Worm (Caenorhabditis elegans) whole organism, L1 larva: ENCODE data around the gene srb-19.

Experiments
- C16A3.4 ChIP-seq: fragments of 150-350 bp; optimal IDR thresholded peaks from 2 replicates; lab custom pipeline; 2014; ENCODE audit warnings: missing biosample characterization, missing genetic modification characterization
- blmp-1 ChIP-seq: fragments of 150-350 bp; optimal IDR thresholded peaks from 2 replicates; lab custom pipeline; 2014; ENCODE audit warnings: missing biosample characterization, missing genetic modification characterization
- ceh-90 ChIP-seq: sonication (generic microtip); optimal IDR thresholded peaks from 2 replicates; lab custom pipeline; 2016; ENCODE audit warnings: missing genetic modification characterization, missing compliant biosample characterization
- dpl-1 ChIP-seq, 3 experiments: fragments of 150-350 bp in 2 of 3; sonication (generic microtip) in 1 of 3; optimal IDR thresholded peaks; 2 replicates each; lab custom pipeline; 2014 to 2017; ENCODE audit warnings: missing biosample characterization in 3 of 3, missing genetic modification characterization in 3 of 3, missing genetic modification reagents in 3 of 3
- dsc-1 ChIP-seq: sonication (generic microtip); optimal IDR thresholded peaks from 2 replicates; lab custom pipeline; 2016; ENCODE audit warnings: mild to moderate bottlenecking, missing genetic modification characterization, missing compliant biosample characterization
- efl-1 ChIP-seq, 4 experiments: fragments of 150-350 bp; optimal IDR thresholded peaks in 3 of 4; peaks in 1 of 4; 1 replicate in 1 of 4; 2 replicates in 3 of 4; lab custom pipeline; 2014; ENCODE audit warnings: missing biosample characterization in 2 of 4, missing genetic modification characterization in 2 of 4, missing genetic modification reagents in 2 of 4
- fkh-4 ChIP-seq: sonication (generic microtip); optimal IDR thresholded peaks from 2 replicates; lab custom pipeline; 2016; ENCODE audit warnings: missing compliant biosample characterization, missing genetic modification characterization, borderline replicate concordance
- fkh-8 ChIP-seq: sonication (generic microtip); optimal IDR thresholded peaks from 2 replicates; lab custom pipeline; 2016; ENCODE audit warnings: mild to moderate bottlenecking, missing genetic modification characterization, missing compliant biosample characterization
- grh-1 ChIP-seq: fragments of 200-800 bp; sonication (Bioruptor generic); IDR thresholded peaks from 2 replicates; pipeline ENCODE4 v1.3.6; 2022; ENCODE audit warnings: missing genetic modification reagents, missing genetic modification characterization, missing compliant biosample characterization
- hlh-17 ChIP-seq: fragments of 200-800 bp; sonication (Bioruptor generic); optimal IDR thresholded peaks from 2 replicates; lab custom pipeline; 2018; ENCODE audit warnings: missing genetic modification characterization, mild to moderate bottlenecking, missing compliant biosample characterization, moderate library complexity, borderline replicate concordance
- hlh-4 ChIP-seq: sonication (generic microtip); optimal IDR thresholded peaks from 2 replicates; lab custom pipeline; 2016; ENCODE audit warnings: mild to moderate bottlenecking, missing genetic modification characterization, missing compliant biosample characterization
- hpl-2 ChIP-seq: fragments of 150-350 bp; optimal IDR thresholded peaks from 2 replicates; lab custom pipeline; 2014; ENCODE audit warnings: missing biosample characterization, missing genetic modification reagents, missing genetic modification characterization
- isw-1 ChIP-seq: fragments of 200-800 bp; sonication (Bioruptor generic); IDR thresholded peaks from 2 replicates; pipeline ENCODE4 v1.3.6; 2022; ENCODE audit warnings: missing genetic modification characterization, missing compliant biosample characterization
- lin-14 ChIP-seq: fragments of 200-800 bp; sonication (Bioruptor generic); optimal IDR thresholded peaks from 2 replicates; lab custom pipeline; 2018; ENCODE audit warnings: mild to moderate bottlenecking, missing genetic modification characterization, moderate library complexity, missing compliant biosample characterization
- lin-15B ChIP-seq: fragments of 150-350 bp; sonication (generic microtip); optimal IDR thresholded peaks from 3 replicates; lab custom pipeline; 2014; ENCODE audit warnings: missing biosample characterization, missing genetic modification characterization
- lsy-2 ChIP-seq, 2 experiments: fragments of 150-350 bp; optimal IDR thresholded peaks; 2 replicates each; lab custom pipeline; 2014; ENCODE audit warnings: missing biosample characterization in 2 of 2, missing genetic modification characterization in 2 of 2
- mdl-1 ChIP-seq, 2 experiments: fragments of 150-350 bp; optimal IDR thresholded peaks; 2 replicates each; lab custom pipeline; 2014 to 2017; ENCODE audit warnings: missing biosample characterization in 2 of 2, missing genetic modification characterization in 2 of 2, inconsistent platforms in 1 of 2
- nhr-11 ChIP-seq: fragments of 150-350 bp; optimal IDR thresholded peaks from 2 replicates; lab custom pipeline; 2014; ENCODE audit warnings: missing biosample characterization, missing genetic modification characterization
- nhr-28 ChIP-seq: fragments of 150-350 bp; optimal IDR thresholded peaks from 2 replicates; lab custom pipeline; 2014; ENCODE audit warnings: missing biosample characterization, missing genetic modification characterization
- nhr-71 ChIP-seq: sonication (generic microtip); optimal IDR thresholded peaks from 2 replicates; lab custom pipeline; 2016; ENCODE audit warnings: mild to moderate bottlenecking, missing genetic modification characterization, moderate library complexity, missing compliant biosample characterization
- nhr-77 ChIP-seq: fragments of 150-350 bp; optimal IDR thresholded peaks from 2 replicates; lab custom pipeline; 2014; ENCODE audit warnings: missing biosample characterization, missing genetic modification characterization
- nhr-84 ChIP-seq: sonication (generic microtip); optimal IDR thresholded peaks from 2 replicates; lab custom pipeline; 2017; ENCODE audit warnings: missing biosample characterization, missing genetic modification characterization
- nhr-85 ChIP-seq: sonication (generic microtip); peaks from one replicate; lab custom pipeline; 2016; ENCODE audit warnings: missing genetic modification characterization, inconsistent platforms, missing compliant biosample characterization
- nhr-90 ChIP-seq: sonication (generic microtip); optimal IDR thresholded peaks from 2 replicates; lab custom pipeline; 2016; ENCODE audit warnings: mild to moderate bottlenecking, missing genetic modification characterization, missing compliant biosample characterization; ENCODE audit not compliant: poor library complexity
- pqm-1 ChIP-seq: sonication (generic microtip); optimal IDR thresholded peaks from 3 replicates; lab custom pipeline; 2017; ENCODE audit warnings: missing biosample characterization, missing genetic modification characterization
- swsn-7 ChIP-seq: sonication (generic microtip); optimal IDR thresholded peaks from 2 replicates; lab custom pipeline; 2016; ENCODE audit warnings: missing genetic modification characterization, missing compliant biosample characterization
- tbx-2 ChIP-seq: sonication (generic microtip); optimal IDR thresholded peaks from 2 replicates; lab custom pipeline; 2016; ENCODE audit warnings: missing genetic modification characterization, missing compliant biosample characterization
- unc-86 ChIP-seq: sonication (generic microtip); optimal IDR thresholded peaks from 2 replicates; lab custom pipeline; 2016; ENCODE audit warnings: missing genetic modification characterization, missing compliant biosample characterization
- vab-15 ChIP-seq: sonication (generic microtip); optimal IDR thresholded peaks from 2 replicates; lab custom pipeline; 2017; ENCODE audit warnings: missing genotype, mild to moderate bottlenecking, missing genetic modification characterization, missing compliant biosample characterization

Gene srb-19

ce11 chrV:7520077-7520476, at the start of gene srb-19:
Gene srb-19, minus strand, starts transcription at chrV:7520177.
- TF ChIP-seq lsy-2 (tag; optimal IDR thresholded peaks at IDR 0.05; lab: Kevin White, UChicago) (no peak), nhr-90 (no peak), nhr-85 (no peak), nhr-84 (tag; lab: Kevin White, UChicago) (no peak), nhr-71 (peak; percentile 26), grh-1 (GFP tag; lab: Robert Waterston, UW) (no peak), lin-15B (no peak), fkh-8 (tag; lab: Kevin White, UChicago) (peak; percentile 1), tbx-2 (tag; lab: Kevin White, UChicago) (no peak)

- no peak for TF ChIP-seq hlh-4 (tag; lab: Kevin White, UChicago)
Observed at ce11 chrV:7562947-7563346, 43.0 kb upstream of the srb-19 start, which contains the start of gene F19F10.1. Gene F19F10.1, plus strand, starts transcription at chrV:7563247.

ce11 chrV:7558693-7559092, 38.7 kb upstream of the srb-19 start, which contains the start of gene ets-7:
Gene ets-7, minus strand, starts transcription at chrV:7558793.
- TF ChIP-seq efl-1 (optimal IDR thresholded peaks at IDR 0.05; lab: Kevin White, UChicago) = no peak
- TF ChIP-seq efl-1 (GFP tag; optimal IDR thresholded peaks at IDR 0.05 in 1 of 2; lab: Kevin White, UChicago) = peak in 1 of 2 experiments; percentile 33
- TF ChIP-seq isw-1 (GFP tag; lab: Robert Waterston, UW) = no peak

- TF ChIP-seq nhr-28 (tag; lab: Kevin White, UChicago) (no peak), hlh-4 (tag; lab: Kevin White, UChicago) (no peak), efl-1 (optimal IDR thresholded peaks at IDR 0.05; lab: Kevin White, UChicago) (no peak), efl-1 (GFP tag; optimal IDR thresholded peaks at IDR 0.05 in 1 of 2; lab: Kevin White, UChicago) (peak in 1 of 2 experiments; percentile 24), unc-86 (tag; lab: Kevin White, UChicago) (no peak), dsc-1 (tag; lab: Kevin White, UChicago) (peak; percentile 78), fkh-4 (tag; lab: Kevin White, UChicago) (peak; percentile 55), mdl-1 (tag; optimal IDR thresholded peaks at IDR 0.05; lab: Kevin White, UChicago) (no peak), hpl-2 (GFP tag; lab: Kevin White, UChicago) (no peak), C16A3.4 (tag; lab: Kevin White, UChicago) (no peak), ceh-90 (tag; lab: Kevin White, UChicago) (no peak), nhr-11 (tag; lab: Kevin White, UChicago) (no peak), dpl-1 (GFP tag; optimal IDR thresholded peaks at IDR 0.05; lab: Kevin White, UChicago) (no peak), blmp-1 (tag; lab: Kevin White, UChicago) (no peak)
- TF ChIP-seq, all 84 proteins: peak for 3
Observed at ce11 chrV:7555875-7556274, 35.9 kb upstream of the srb-19 start.

- TF ChIP-seq swsn-7 (tag; lab: Kevin White, UChicago) (no peak), pqm-1 (no peak), dsc-1 (tag; lab: Kevin White, UChicago) (peak; percentile 94), fkh-4 (tag; lab: Kevin White, UChicago) (peak; percentile 84), hlh-4 (tag; lab: Kevin White, UChicago) (peak; percentile 44), hlh-17 (GFP tag; lab: Kevin White, UChicago) (no peak), nhr-71 (peak; percentile 8)
Observed at ce11 chrV:7553873-7554362, 33.9 kb upstream of the srb-19 start, which contains the start of gene ttr-10. Gene ttr-10, minus strand, starts transcription at chrV:7553923.

- TF ChIP-seq lin-14 (GFP tag; lab: Kevin White, UChicago) = no peak
- TF ChIP-seq dsc-1 (tag; lab: Kevin White, UChicago) = peak; percentile 23
- no peak for TF ChIP-seq nhr-77 (tag; lab: Kevin White, UChicago)
- no peak for TF ChIP-seq vab-15 (tag; lab: Kevin White, UChicago)
Observed at ce11 chrV:7551821-7552220, 31.8 kb upstream of the srb-19 start, which contains the start of gene F19F10.3. Gene F19F10.3, plus strand, starts transcription at chrV:7552121.
